Worm (Caenorhabditis elegans) whole organism, mixed stage, embryonic: ENCODE results near the gene Y51H4A.22.

Experiments
- ceh-39 ChIP-seq: fragments of 150-350 bp; optimal IDR thresholded peaks from 2 replicates; lab custom pipeline; 2014; ENCODE audit warnings: missing biosample characterization, missing genetic modification characterization
- lin-13 ChIP-seq: fragments of 150-350 bp; optimal IDR thresholded peaks from 2 replicates; lab custom pipeline; 2014; ENCODE audit warnings: missing biosample characterization, missing genetic modification characterization
- mab-5 ChIP-seq: fragments of 150-350 bp; optimal IDR thresholded peaks from 2 replicates; lab custom pipeline; 2014; ENCODE audit warnings: missing biosample characterization, missing genetic modification characterization
- nhr-12 ChIP-seq: fragments of 150-350 bp; optimal IDR thresholded peaks from 2 replicates; lab custom pipeline; 2014; ENCODE audit warnings: missing biosample characterization, missing genetic modification characterization
- nhr-237 ChIP-seq: fragments of 150-350 bp; optimal IDR thresholded peaks from 2 replicates; lab custom pipeline; 2014; ENCODE audit warnings: missing biosample characterization, missing genetic modification characterization
- nhr-28 ChIP-seq: fragments of 150-350 bp; optimal IDR thresholded peaks from 2 replicates; lab custom pipeline; 2014; ENCODE audit warnings: missing biosample characterization, missing genetic modification characterization
- snpc-4 ChIP-seq: fragments of 150-350 bp; optimal IDR thresholded peaks from 2 replicates; lab custom pipeline; 2014; ENCODE audit warnings: missing biosample characterization, missing genetic modification characterization
- unc-120 ChIP-seq: sonication (generic microtip); optimal IDR thresholded peaks from 2 replicates; lab custom pipeline; 2017; ENCODE audit warnings: missing genetic modification characterization, missing compliant biosample characterization; ENCODE audit not compliant: poor library complexity, severe bottlenecking
- unc-62 ChIP-seq: fragments of 150-350 bp; optimal IDR thresholded peaks from 2 replicates; lab custom pipeline; 2014; ENCODE audit warnings: missing biosample characterization, missing genetic modification reagents, missing genetic modification characterization
- zip-8 ChIP-seq: fragments of 150-350 bp; optimal IDR thresholded peaks from 2 replicates; lab custom pipeline; 2014; ENCODE audit warnings: missing biosample characterization, missing genetic modification characterization

- no peak for TF ChIP-seq nhr-237 (tag; lab: Kevin White, UChicago)
- TF ChIP-seq nhr-12 (tag; lab: Kevin White, UChicago), result no peak
- no peak for TF ChIP-seq unc-62 (GFP tag; lab: Kevin White, UChicago)
- no peak for TF ChIP-seq lin-13
- TF ChIP-seq snpc-4 (tag; lab: Kevin White, UChicago), result no peak
- TF ChIP-seq mab-5 (tag; lab: Kevin White, UChicago), result no peak
- no peak for TF ChIP-seq ceh-39
- no peak for TF ChIP-seq zip-8 (tag; lab: Kevin White, UChicago)
- TF ChIP-seq unc-120 (tag; lab: Kevin White, UChicago), result no peak
- no peak for TF ChIP-seq nhr-28 (tag; lab: Kevin White, UChicago)
Measured at ce11 chrIV:16710312-16710711, 10.2 kb upstream of the Y51H4A.22 start.
